Worm (Caenorhabditis elegans) whole organism, midembryonic: ENCODE data around the gene nspc-14.

Experiments used
- T22C8.4 ChIP-seq: fragments of 200-800 bp; sonication (Bioruptor generic); IDR thresholded peaks from 2 replicates; pipeline ENCODE4 v1.3.6; 2022; ENCODE audit warnings: missing genetic modification characterization, missing compliant biosample characterization
- cog-1 ChIP-seq: sonication (generic microtip); optimal IDR thresholded peaks from 2 replicates; lab custom pipeline; 2016; ENCODE audit warnings: missing genetic modification characterization, missing compliant biosample characterization
- flt-1 ChIP-seq: fragments of 200-800 bp; sonication (Bioruptor generic); IDR thresholded peaks from 2 replicates; pipeline ENCODE4 v1.3.6; 2022; ENCODE audit warnings: missing genetic modification characterization, missing compliant biosample characterization
- klf-2 ChIP-seq: fragments of 200-800 bp; sonication (Bioruptor generic); conservative IDR thresholded peaks from 2 replicates; pipeline ENCODE4 v1.3.6; 2022; ENCODE audit warnings: missing genetic modification reagents, missing genetic modification characterization, missing compliant biosample characterization
- med-1 ChIP-seq: sonication (generic microtip); optimal IDR thresholded peaks from 2 replicates; lab custom pipeline; 2017; ENCODE audit warnings: missing genetic modification characterization, mild to moderate bottlenecking, missing compliant biosample characterization, antibody characterized with exemption, missing genetic modification reagents; ENCODE audit not compliant: insufficient read depth
- ref-1 ChIP-seq: fragments of 200-800 bp; sonication (Bioruptor generic); conservative IDR thresholded peaks from 2 replicates; pipeline ENCODE4 v1.3.6; 2022; ENCODE audit warnings: missing genetic modification reagents, missing genetic modification characterization, missing compliant biosample characterization
- tab-1 ChIP-seq: fragments of 200-800 bp; sonication (Bioruptor generic); IDR thresholded peaks from 2 replicates; pipeline ENCODE4 v1.3.6; 2022; ENCODE audit warnings: missing genetic modification characterization, missing compliant biosample characterization
- ztf-23 ChIP-seq: fragments of 200-800 bp; sonication (Bioruptor generic); IDR thresholded peaks from 2 replicates; pipeline ENCODE4 v1.3.6; 2022; ENCODE audit warnings: missing genetic modification reagents, missing genetic modification characterization, missing compliant biosample characterization
- ztf-29 ChIP-seq: fragments of 200-800 bp; sonication (Bioruptor generic); IDR thresholded peaks from 2 replicates; pipeline ENCODE4 v1.3.6; 2022; ENCODE audit warnings: missing genetic modification reagents, missing genetic modification characterization, missing compliant biosample characterization

The nspc-14 gene

DNA sequence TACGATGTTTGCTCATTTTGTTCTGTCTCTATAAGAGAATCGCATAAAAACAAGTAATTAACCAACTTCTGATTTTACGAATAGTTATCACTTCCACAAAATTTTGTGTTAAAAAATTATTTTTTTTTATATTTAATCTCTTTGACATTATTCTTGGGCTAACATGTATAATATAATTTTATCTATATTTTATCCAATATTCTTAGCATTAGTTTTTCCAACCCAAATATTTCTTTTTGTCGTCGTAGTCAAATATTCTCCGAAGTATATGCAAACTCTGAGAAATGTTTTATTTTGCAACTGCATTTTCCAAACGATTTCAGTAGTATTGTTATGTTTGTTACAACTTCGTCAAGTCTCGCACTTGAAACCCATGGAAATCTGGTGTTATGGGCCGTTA, 25.4 kb downstream of the nspc-14 start, which contains the start of gene srd-47:
Gene srd-47 (plus strand): TSS at position 164 of the 400 bp plus-strand sequence.
- no peak for TF ChIP-seq cog-1
- TF ChIP-seq tab-1 (GFP tag; lab: Robert Waterston, UW), result no peak
- no peak for TF ChIP-seq klf-2
- no peak for TF ChIP-seq flt-1 (GFP tag; lab: Robert Waterston, UW)
- no peak for TF ChIP-seq ztf-23
- TF ChIP-seq ref-1, result no peak
- no peak for TF ChIP-seq med-1 (GFP tag; lab: Kevin White, UChicago)
- TF ChIP-seq T22C8.4 (GFP tag; lab: Robert Waterston, UW), result no peak
- no peak for TF ChIP-seq ztf-29 (GFP tag; lab: Robert Waterston, UW)

DNA sequence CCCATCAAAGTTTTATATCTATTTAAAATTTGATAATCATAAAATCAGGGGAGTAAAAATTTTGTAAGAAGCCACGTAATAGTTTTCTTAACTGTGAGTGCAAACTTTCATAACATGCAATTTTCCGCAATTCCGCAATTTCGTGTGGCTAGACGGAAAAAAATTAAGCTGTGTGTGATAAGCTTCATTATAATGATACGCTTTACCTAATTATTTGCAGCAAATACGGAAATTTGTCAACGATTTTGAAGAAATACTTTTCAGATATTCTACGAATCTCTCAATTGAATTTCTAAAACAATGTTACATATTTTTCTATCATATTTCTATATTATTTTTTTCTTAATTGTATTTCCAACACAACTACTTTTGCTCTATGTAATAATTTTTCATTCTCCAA, 27.1 kb downstream of the nspc-14 start, which contains the start of gene srd-46:
Gene srd-46 (plus strand): TSS at position 301 of the 400 bp plus-strand sequence.
- TF ChIP-seq klf-2, result no peak
- TF ChIP-seq flt-1 (GFP tag; lab: Robert Waterston, UW), result no peak
- TF ChIP-seq ztf-29 (GFP tag; lab: Robert Waterston, UW), result no peak
- TF ChIP-seq T22C8.4 (GFP tag; lab: Robert Waterston, UW), result no peak
- no peak for TF ChIP-seq ref-1
- no peak for TF ChIP-seq tab-1 (GFP tag; lab: Robert Waterston, UW)
- no peak for TF ChIP-seq cog-1
- no peak for TF ChIP-seq ztf-23
- TF ChIP-seq med-1 (GFP tag; lab: Kevin White, UChicago), result no peak

DNA sequence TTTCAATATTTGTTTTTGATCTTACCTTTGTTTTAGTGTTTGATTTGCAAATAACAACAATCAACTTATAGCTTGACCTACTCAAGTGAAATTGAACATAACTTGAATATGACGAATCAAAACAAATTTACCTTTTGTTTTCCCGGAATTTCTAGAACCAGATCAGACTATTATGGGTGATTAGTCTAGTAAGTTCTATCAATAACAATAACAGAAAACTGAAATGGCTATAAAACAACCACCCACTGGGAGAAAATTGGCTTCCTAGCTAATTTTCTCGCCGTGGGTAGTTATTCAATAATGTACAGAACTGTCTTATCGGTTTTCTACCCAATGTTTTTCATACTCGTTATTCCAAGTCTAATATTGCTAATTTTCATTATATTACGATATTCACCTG, 30.2 kb downstream of the nspc-14 start, which contains the start of gene srd-45:
Gene srd-45 (plus strand): TSS at position 301 of the 400 bp plus-strand sequence.
- TF ChIP-seq klf-2 (no peak), ztf-29 (GFP tag; lab: Robert Waterston, UW) (no peak), tab-1 (GFP tag; lab: Robert Waterston, UW) (no peak), med-1 (GFP tag; lab: Kevin White, UChicago) (no peak)

DNA sequence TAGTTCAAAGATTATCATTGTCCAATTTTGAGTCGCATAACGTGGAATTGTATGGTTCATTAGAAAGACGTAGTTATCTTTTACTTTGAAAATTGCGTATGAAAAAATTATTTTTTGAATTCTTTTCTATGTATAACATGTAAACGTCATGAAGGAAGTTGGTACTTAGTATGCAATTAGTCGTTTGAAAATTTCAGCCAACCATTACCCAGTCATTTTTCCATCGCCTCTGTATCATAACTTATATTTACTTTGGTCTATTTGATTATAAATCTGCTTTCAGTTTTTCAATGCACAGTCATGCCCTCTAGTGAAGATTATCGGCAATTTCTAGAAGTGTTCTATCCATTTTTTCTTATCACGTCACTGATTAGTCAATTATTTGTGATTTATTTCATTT, 32.4 kb downstream of the nspc-14 start, which contains the start of gene srd-41:
Gene srd-41 (plus strand): TSS at position 301 of the 400 bp plus-strand sequence.
- TF ChIP-seq klf-2 (no peak), ref-1 (no peak), cog-1 (no peak), med-1 (GFP tag; lab: Kevin White, UChicago) (no peak), T22C8.4 (GFP tag; lab: Robert Waterston, UW) (no peak), flt-1 (GFP tag; lab: Robert Waterston, UW) (no peak), ztf-29 (GFP tag; lab: Robert Waterston, UW) (no peak), ztf-23 (no peak)

DNA sequence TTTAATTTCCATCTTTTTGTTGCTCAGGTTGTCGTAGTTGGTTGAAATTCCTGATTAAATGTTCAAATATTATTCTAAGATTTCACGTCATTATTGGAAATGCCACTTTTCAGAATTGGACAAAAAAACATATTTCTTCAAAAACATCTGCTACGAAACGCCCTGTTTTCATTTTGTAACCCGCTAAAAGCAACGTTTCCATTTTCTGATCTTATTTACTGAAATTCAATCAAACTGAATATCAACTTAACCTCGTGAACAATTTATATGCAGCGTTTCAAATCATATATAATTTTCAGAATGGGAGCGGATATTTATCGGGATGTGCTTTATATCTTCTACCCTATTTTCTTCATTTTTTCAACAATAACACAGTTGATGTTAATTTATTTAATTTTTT, 35.4 kb downstream of the nspc-14 start, which contains the start of gene srd-40:
Gene srd-40 (plus strand): TSS at position 301 of the 400 bp plus-strand sequence.
- TF ChIP-seq klf-2 (no peak), ref-1 (no peak), ztf-29 (GFP tag; lab: Robert Waterston, UW) (no peak), T22C8.4 (GFP tag; lab: Robert Waterston, UW) (no peak), cog-1 (no peak), flt-1 (GFP tag; lab: Robert Waterston, UW) (no peak), ztf-23 (no peak), med-1 (GFP tag; lab: Kevin White, UChicago) (no peak)

DNA sequence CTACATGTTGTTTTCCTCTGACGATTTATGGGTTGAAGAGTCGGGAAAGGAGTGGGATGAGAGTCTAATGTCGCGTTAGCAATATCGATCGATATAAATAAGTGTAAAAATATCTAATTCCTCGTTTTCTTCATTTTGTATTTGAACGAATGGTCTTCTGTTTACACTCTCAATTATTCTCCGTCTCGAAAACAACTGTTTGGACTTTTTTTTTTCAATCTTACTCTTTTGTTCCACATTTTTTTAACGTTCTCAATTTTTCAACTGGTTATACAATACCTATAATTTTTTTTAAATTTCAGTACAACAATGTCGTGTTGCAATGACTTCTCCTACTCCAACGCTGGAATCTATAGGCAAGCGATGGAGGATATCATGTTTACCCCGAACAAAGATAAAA, 37.5 kb downstream of the nspc-14 start, which contains the start of gene F17A2.13:
Gene F17A2.13 (plus strand): TSS at position 301 of the 400 bp plus-strand sequence.
- TF ChIP-seq flt-1 (GFP tag; lab: Robert Waterston, UW) (no peak), tab-1 (GFP tag; lab: Robert Waterston, UW) (no peak), ref-1 (no peak), ztf-29 (GFP tag; lab: Robert Waterston, UW) (no peak), T22C8.4 (GFP tag; lab: Robert Waterston, UW) (no peak), cog-1 (no peak), klf-2 (no peak), med-1 (GFP tag; lab: Kevin White, UChicago) (no peak), ztf-23 (no peak)

DNA sequence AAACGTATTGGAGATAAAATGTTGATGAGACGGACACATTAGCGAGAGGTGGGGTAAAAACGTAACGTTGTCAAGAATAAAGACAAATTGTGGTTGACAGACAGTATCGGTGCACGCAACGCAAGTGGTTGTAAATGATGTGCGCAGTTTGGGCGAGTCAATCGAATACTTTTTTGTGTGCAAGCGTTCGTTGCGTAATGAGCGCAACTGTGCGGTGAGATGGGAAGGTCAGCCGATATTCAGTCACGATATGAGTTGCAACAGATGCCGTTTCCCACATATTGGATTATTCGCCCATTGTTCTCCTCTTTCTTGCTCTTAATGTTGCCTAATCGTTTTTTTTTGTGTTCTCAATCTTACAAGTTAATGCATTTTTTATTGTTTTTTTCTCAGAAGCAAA, 38.1 kb downstream of the nspc-14 start, which contains the start of gene ceh-40:
Gene ceh-40 (minus strand): TSS at position 41 of the 400 bp plus-strand sequence.
- TF ChIP-seq ztf-29 (GFP tag; lab: Robert Waterston, UW), result no peak

DNA sequence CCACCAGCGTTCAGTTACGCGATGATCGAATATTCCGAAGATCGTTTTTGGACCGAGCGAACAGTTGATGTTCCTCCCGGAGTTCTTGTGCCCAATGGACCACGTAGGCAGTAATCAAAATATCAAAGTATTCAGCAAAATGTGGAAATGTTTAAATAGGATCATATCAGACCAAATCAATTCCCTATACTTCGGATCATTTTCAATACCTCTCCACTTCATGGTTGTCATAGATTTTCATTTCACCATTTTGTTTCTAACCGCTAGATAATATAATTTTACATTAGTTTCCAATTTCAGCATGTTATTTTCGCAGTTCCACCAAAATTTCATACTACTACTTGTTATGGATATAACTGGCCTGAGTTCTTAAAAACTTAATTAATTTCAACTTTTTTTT, 41.3 kb downstream of the nspc-14 start:
- TF ChIP-seq ref-1 (no peak), med-1 (GFP tag; lab: Kevin White, UChicago) (no peak), tab-1 (GFP tag; lab: Robert Waterston, UW) (no peak), ztf-29 (GFP tag; lab: Robert Waterston, UW) (no peak), flt-1 (GFP tag; lab: Robert Waterston, UW) (no peak), ztf-23 (no peak), klf-2 (no peak), cog-1 (no peak), T22C8.4 (GFP tag; lab: Robert Waterston, UW) (no peak)

DNA sequence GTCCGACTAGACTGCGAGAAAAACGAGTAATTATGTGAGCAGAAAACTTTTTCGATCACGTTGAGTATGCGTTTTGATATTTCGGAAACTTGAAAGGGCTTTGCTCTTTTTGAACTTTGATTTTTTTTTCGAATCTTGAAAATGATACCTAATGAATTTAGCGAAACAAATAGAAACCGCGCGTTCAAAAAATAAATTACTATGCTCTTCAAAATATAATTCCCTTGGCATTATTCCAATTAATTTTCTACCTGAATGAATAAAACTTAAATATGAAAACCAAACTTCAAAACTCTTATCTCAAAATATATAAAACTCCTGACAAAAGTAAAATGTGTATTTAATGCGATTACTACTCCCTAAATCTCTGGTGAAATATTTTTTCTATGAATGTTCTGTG, 43.6 kb downstream of the nspc-14 start, which contains the start of gene xtr-2:
Gene xtr-2 (plus strand): TSS at position 301 of the 400 bp plus-strand sequence.
- TF ChIP-seq klf-2 (no peak), cog-1 (no peak), T22C8.4 (GFP tag; lab: Robert Waterston, UW) (no peak), med-1 (GFP tag; lab: Kevin White, UChicago) (no peak)

DNA sequence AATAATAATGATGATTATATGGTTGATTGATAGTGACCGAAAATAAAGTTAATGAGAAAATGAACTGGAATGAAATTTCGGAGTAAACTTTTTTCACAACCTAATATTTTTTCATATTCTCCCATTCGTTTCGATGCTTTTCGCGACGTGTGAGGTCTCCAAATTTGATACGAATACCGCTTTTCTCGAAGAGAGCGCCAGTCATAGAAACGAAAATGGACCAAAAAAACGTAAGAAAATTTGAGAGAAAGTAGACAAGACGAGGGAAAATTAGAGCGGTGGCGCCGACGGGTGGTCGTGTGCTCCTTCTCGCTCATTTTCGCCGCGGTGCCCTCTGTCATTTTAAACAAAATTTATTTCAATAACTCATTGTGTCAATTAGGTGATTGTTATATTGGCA, 44.5 kb downstream of the nspc-14 start:
- TF ChIP-seq ztf-29 (GFP tag; lab: Robert Waterston, UW) (no peak), ref-1 (no peak), ztf-23 (no peak)

DNA sequence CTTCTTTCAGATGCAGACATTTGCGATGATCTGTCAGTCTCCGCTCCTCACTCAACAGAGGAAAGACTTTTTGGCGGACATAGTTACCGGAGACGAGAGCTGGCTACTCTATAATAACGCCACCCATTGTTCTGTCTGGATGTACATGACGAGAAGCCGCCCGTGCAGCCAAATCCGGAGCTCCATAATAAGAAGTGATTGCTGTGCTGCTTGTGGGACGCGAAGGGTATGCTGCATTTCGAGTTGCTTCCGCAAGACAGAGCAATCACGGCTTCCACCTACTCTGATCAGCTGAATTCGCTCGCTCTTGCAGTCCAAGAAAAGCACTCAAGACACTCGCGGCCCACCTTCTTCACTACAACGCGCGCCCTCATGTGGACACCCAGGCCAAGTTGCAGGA, 45.1 kb downstream of the nspc-14 start:
- TF ChIP-seq ref-1 (no peak), flt-1 (GFP tag; lab: Robert Waterston, UW) (no peak), ztf-23 (no peak), klf-2 (no peak), med-1 (GFP tag; lab: Kevin White, UChicago) (no peak), cog-1 (no peak), tab-1 (GFP tag; lab: Robert Waterston, UW) (no peak), ztf-29 (GFP tag; lab: Robert Waterston, UW) (no peak), T22C8.4 (GFP tag; lab: Robert Waterston, UW) (no peak)
